Worm (Caenorhabditis elegans) whole organism, young adult: ENCODE measurements around the gene nuaf-1.

Source experiments
- B0261.1 ChIP-seq: sonication (generic microtip); optimal IDR thresholded peaks from 2 replicates; lab custom pipeline; 2016; ENCODE audit warnings: mild to moderate bottlenecking, missing genetic modification characterization, moderate library complexity, missing compliant biosample characterization
- C06A6.2 ChIP-seq: fragments of 200-800 bp; sonication (Bioruptor generic); conservative IDR thresholded peaks from 2 replicates; pipeline ENCODE4 v1.3.6; 2022; ENCODE audit warnings: missing genetic modification characterization, missing compliant biosample characterization
- K12H6.12 ChIP-seq: fragments of 200-800 bp; sonication (Bioruptor generic); optimal IDR thresholded peaks from 2 replicates; lab custom pipeline; 2018; ENCODE audit warnings: mild to moderate bottlenecking, missing genetic modification characterization, missing compliant biosample characterization
- T07F8.4 ChIP-seq: sonication (generic microtip); optimal IDR thresholded peaks from 2 replicates; lab custom pipeline; 2016; ENCODE audit warnings: mild to moderate bottlenecking, missing genetic modification characterization, moderate library complexity, missing compliant biosample characterization
- Y53F4B.3 ChIP-seq: fragments of 200-800 bp; sonication (Bioruptor generic); IDR thresholded peaks from 2 replicates; pipeline ENCODE4 v1.3.6; 2022; ENCODE audit warnings: missing genetic modification reagents, missing genetic modification characterization, missing compliant biosample characterization
- Y53G8AR.9 ChIP-seq: fragments of 200-800 bp; sonication (Bioruptor generic); conservative IDR thresholded peaks from 2 replicates; pipeline ENCODE4 v1.3.6; 2022; ENCODE audit warnings: missing genetic modification reagents, missing genetic modification characterization, missing compliant biosample characterization
- ama-1 ChIP-seq, 3 experiments: fragments of 150-350 bp in 1 of 3; sonication (generic microtip) in 2 of 3; optimal IDR thresholded peaks; 2 replicates each; lab custom pipeline; 2014 to 2018; ENCODE audit warnings: missing biosample characterization in 2 of 3, missing genetic modification characterization in 2 of 3, missing genetic modification reagents in 2 of 3
- atf-7 ChIP-seq: sonication (generic microtip); optimal IDR thresholded peaks from 2 replicates; lab custom pipeline; 2017; ENCODE audit warnings: mild to moderate bottlenecking, missing genetic modification characterization, missing compliant biosample characterization
- attf-5 ChIP-seq: fragments of 200-800 bp; sonication (Bioruptor generic); optimal IDR thresholded peaks from 2 replicates; lab custom pipeline; 2018; ENCODE audit warnings: mild to moderate bottlenecking, missing genetic modification characterization, missing compliant biosample characterization
- attf-6 ChIP-seq: fragments of 200-800 bp; sonication (Bioruptor generic); IDR thresholded peaks from 2 replicates; pipeline ENCODE4 v1.3.6; 2022; ENCODE audit warnings: missing genetic modification reagents, missing genetic modification characterization, missing compliant biosample characterization
- ccch-3 ChIP-seq: fragments of 200-800 bp; sonication (Bioruptor generic); optimal IDR thresholded peaks from 2 replicates; lab custom pipeline; 2018; ENCODE audit warnings: mild to moderate bottlenecking, missing genetic modification characterization, missing compliant biosample characterization
- cebp-2 ChIP-seq: fragments of 200-800 bp; sonication (Bioruptor generic); IDR thresholded peaks from 2 replicates; pipeline ENCODE4 v1.3.6; 2022; ENCODE audit warnings: missing genetic modification characterization, missing compliant biosample characterization
- ceh-40 ChIP-seq: fragments of 200-800 bp; sonication (Bioruptor generic); IDR thresholded peaks from 2 replicates; pipeline ENCODE4 v1.3.6; 2022; ENCODE audit warnings: missing genetic modification characterization, missing compliant biosample characterization
- ceh-79 ChIP-seq: sonication (generic microtip); optimal IDR thresholded peaks from 2 replicates; lab custom pipeline; 2017; ENCODE audit warnings: mild to moderate bottlenecking, missing genetic modification characterization, missing compliant biosample characterization
- ceh-91 ChIP-seq: fragments of 200-800 bp; sonication (Bioruptor generic); IDR thresholded peaks from 2 replicates; pipeline ENCODE4 v1.3.6; 2022; ENCODE audit warnings: missing genetic modification reagents, missing genetic modification characterization, missing compliant biosample characterization
- dox-1 ChIP-seq: fragments of 200-800 bp; sonication (Bioruptor generic); IDR thresholded peaks from 2 replicates; pipeline ENCODE4 v1.3.6; 2022; ENCODE audit warnings: missing genetic modification reagents, missing genetic modification characterization, missing compliant biosample characterization
- dpff-1 ChIP-seq: sonication (generic microtip); optimal IDR thresholded peaks from 2 replicates; lab custom pipeline; 2017; ENCODE audit warnings: mild to moderate bottlenecking, missing genetic modification characterization, missing compliant biosample characterization
- efl-1 ChIP-seq: fragments of 150-350 bp; optimal IDR thresholded peaks from 2 replicates; lab custom pipeline; 2014; ENCODE audit warnings: missing biosample characterization, missing genetic modification reagents, missing genetic modification characterization
- egl-18 ChIP-seq: fragments of 200-800 bp; sonication (Bioruptor generic); IDR thresholded peaks from 2 replicates; pipeline ENCODE4 v1.3.6; 2022; ENCODE audit warnings: missing genetic modification reagents, missing genetic modification characterization, missing compliant biosample characterization
- ekl-4 ChIP-seq: fragments of 200-800 bp; sonication (Bioruptor generic); IDR thresholded peaks from 2 replicates; pipeline ENCODE4 v1.3.6; 2022; ENCODE audit warnings: missing genetic modification reagents, missing genetic modification characterization, missing compliant biosample characterization
- ets-4 ChIP-seq: fragments of 200-800 bp; sonication (Bioruptor generic); optimal IDR thresholded peaks from 2 replicates; lab custom pipeline; 2018; ENCODE audit warnings: mild to moderate bottlenecking, missing genetic modification characterization, missing compliant biosample characterization
- gei-17 ChIP-seq: fragments of 200-800 bp; sonication (Bioruptor generic); optimal IDR thresholded peaks from 2 replicates; lab custom pipeline; 2018; ENCODE audit warnings: mild to moderate bottlenecking, missing genetic modification characterization, missing compliant biosample characterization
- him-1 ChIP-seq: sonication (generic microtip); optimal IDR thresholded peaks from 2 replicates; lab custom pipeline; 2016; ENCODE audit warnings: missing genotype, missing genetic modification reagents, missing genetic modification characterization, missing compliant biosample characterization
- hlh-26 ChIP-seq: fragments of 200-800 bp; sonication (Bioruptor generic); conservative IDR thresholded peaks from 2 replicates; pipeline ENCODE4 v1.3.6; 2022; ENCODE audit warnings: missing genetic modification reagents, missing genetic modification characterization, missing compliant biosample characterization
- lag-1 ChIP-seq: fragments of 200-800 bp; sonication (Bioruptor generic); IDR thresholded peaks from 2 replicates; pipeline ENCODE4 v1.3.6; 2022; ENCODE audit warnings: missing genetic modification reagents, missing genetic modification characterization, missing compliant biosample characterization
- let-607 ChIP-seq, 2 experiments: fragments of 200-800 bp in 1 of 2; sonication (Bioruptor generic) in 1 of 2; sonication (generic microtip) in 1 of 2; optimal IDR thresholded peaks; 2 replicates each; lab custom pipeline; 2016 to 2018; ENCODE audit warnings: mild to moderate bottlenecking in 2 of 2, missing compliant biosample characterization in 2 of 2, missing genetic modification characterization in 2 of 2, moderate library complexity in 2 of 2, missing genotype in 1 of 2
- lin-40 ChIP-seq: sonication (generic microtip); optimal IDR thresholded peaks from 2 replicates; lab custom pipeline; 2016; ENCODE audit warnings: missing genetic modification characterization, mild to moderate bottlenecking, missing compliant biosample characterization, missing genotype, missing genetic modification reagents
- lir-1 ChIP-seq: fragments of 200-800 bp; sonication (Bioruptor generic); conservative IDR thresholded peaks from 2 replicates; pipeline ENCODE4 v1.3.6; 2022; ENCODE audit warnings: missing genetic modification reagents, missing genetic modification characterization, missing compliant biosample characterization
- lsl-1 ChIP-seq: fragments of 200-800 bp; sonication (Bioruptor generic); optimal IDR thresholded peaks from 2 replicates; lab custom pipeline; 2018; ENCODE audit warnings: mild to moderate bottlenecking, missing genetic modification characterization, moderate library complexity, missing compliant biosample characterization
- lsy-27 ChIP-seq: sonication (generic microtip); optimal IDR thresholded peaks from 2 replicates; lab custom pipeline; 2017; ENCODE audit warnings: missing genetic modification characterization, mild to moderate bottlenecking, missing compliant biosample characterization, antibody characterized with exemption, missing genotype, borderline replicate concordance; ENCODE audit not compliant: insufficient read depth
- mcd-1 ChIP-seq: fragments of 200-800 bp; sonication (Bioruptor generic); IDR thresholded peaks from 2 replicates; pipeline ENCODE4 v1.3.6; 2022; ENCODE audit warnings: missing genetic modification reagents, missing genetic modification characterization, missing compliant biosample characterization
- mel-28 ChIP-seq: sonication (generic microtip); optimal IDR thresholded peaks from 2 replicates; lab custom pipeline; 2016; ENCODE audit warnings: borderline replicate concordance, mild to moderate bottlenecking, missing genetic modification characterization, missing compliant biosample characterization
- nfyb-1 ChIP-seq: fragments of 200-800 bp; sonication (Bioruptor generic); IDR thresholded peaks from 2 replicates; pipeline ENCODE4 v1.3.6; 2022; ENCODE audit warnings: missing genetic modification reagents, missing genetic modification characterization, missing compliant biosample characterization
- nhr-120 ChIP-seq: fragments of 200-800 bp; sonication (Bioruptor generic); IDR thresholded peaks from 2 replicates; pipeline ENCODE4 v1.3.6; 2022; ENCODE audit warnings: missing genetic modification characterization, missing compliant biosample characterization
- nhr-179 ChIP-seq: sonication (generic microtip); optimal IDR thresholded peaks from 2 replicates; lab custom pipeline; 2016; ENCODE audit warnings: mild to moderate bottlenecking, missing genetic modification characterization, missing compliant biosample characterization
- nhr-27 ChIP-seq: fragments of 200-800 bp; sonication (Bioruptor generic); optimal IDR thresholded peaks from 2 replicates; lab custom pipeline; 2018; ENCODE audit warnings: mild to moderate bottlenecking, missing genetic modification characterization, moderate library complexity, missing compliant biosample characterization
- nhr-80 ChIP-seq: sonication (generic microtip); optimal IDR thresholded peaks from 2 replicates; lab custom pipeline; 2016; ENCODE audit warnings: missing genetic modification characterization, missing compliant biosample characterization
- rec-8 ChIP-seq, 2 experiments: sonication (generic microtip); optimal IDR thresholded peaks; 2 replicates each; lab custom pipeline; 2016; ENCODE audit warnings: mild to moderate bottlenecking in 2 of 2, missing genetic modification characterization in 2 of 2, missing genetic modification reagents in 2 of 2, missing genotype in 2 of 2, missing biosample characterization in 1 of 2, missing compliant biosample characterization in 1 of 2, moderate library complexity in 1 of 2
- snpc-1.1 ChIP-seq: sonication (generic microtip); optimal IDR thresholded peaks from 2 replicates; lab custom pipeline; 2017; ENCODE audit warnings: missing genetic modification characterization, mild to moderate bottlenecking, missing compliant biosample characterization, antibody characterized with exemption, moderate library complexity, missing genotype, missing genetic modification reagents; ENCODE audit not compliant: insufficient read depth
- snpc-1.3 ChIP-seq: sonication (generic microtip); optimal IDR thresholded peaks from 2 replicates; lab custom pipeline; 2017; ENCODE audit warnings: missing genetic modification characterization, mild to moderate bottlenecking, missing compliant biosample characterization, antibody characterized with exemption, moderate library complexity, missing genotype, missing genetic modification reagents; ENCODE audit not compliant: insufficient read depth
- somi-1 ChIP-seq: fragments of 200-800 bp; sonication (Bioruptor generic); optimal IDR thresholded peaks from 2 replicates; lab custom pipeline; 2018; ENCODE audit warnings: mild to moderate bottlenecking, missing genetic modification characterization, missing compliant biosample characterization
- tbx-9 ChIP-seq: sonication (generic microtip); optimal IDR thresholded peaks from 2 replicates; lab custom pipeline; 2016; ENCODE audit warnings: borderline replicate concordance, missing genetic modification characterization, inconsistent platforms, missing compliant biosample characterization
- unc-130 ChIP-seq: sonication (generic microtip); optimal IDR thresholded peaks from 2 replicates; lab custom pipeline; 2016; ENCODE audit warnings: missing genetic modification reagents, missing genetic modification characterization, missing compliant biosample characterization
- zfh-2 ChIP-seq: fragments of 200-800 bp; sonication (Bioruptor generic); conservative IDR thresholded peaks from 2 replicates; pipeline ENCODE4 v1.3.6; 2022; ENCODE audit warnings: missing genetic modification reagents, missing genetic modification characterization, missing compliant biosample characterization
- zim-3 ChIP-seq: sonication (generic microtip); optimal IDR thresholded peaks from 2 replicates; lab custom pipeline; 2017; ENCODE audit warnings: mild to moderate bottlenecking, missing genetic modification characterization, moderate library complexity, missing compliant biosample characterization
- ztf-18 ChIP-seq: sonication (generic microtip); optimal IDR thresholded peaks from 2 replicates; lab custom pipeline; 2016; ENCODE audit warnings: missing genotype, mild to moderate bottlenecking, missing genetic modification characterization, missing compliant biosample characterization
- ztf-25 ChIP-seq: fragments of 200-800 bp; sonication (Bioruptor generic); IDR thresholded peaks from 2 replicates; pipeline ENCODE4 v1.3.6; 2022; ENCODE audit warnings: missing genetic modification reagents, missing genetic modification characterization, missing compliant biosample characterization
- ztf-3 ChIP-seq: fragments of 200-800 bp; sonication (Bioruptor generic); optimal IDR thresholded peaks from 2 replicates; lab custom pipeline; 2018; ENCODE audit warnings: mild to moderate bottlenecking, missing genetic modification characterization, missing compliant biosample characterization

Gene nuaf-1

DNA sequence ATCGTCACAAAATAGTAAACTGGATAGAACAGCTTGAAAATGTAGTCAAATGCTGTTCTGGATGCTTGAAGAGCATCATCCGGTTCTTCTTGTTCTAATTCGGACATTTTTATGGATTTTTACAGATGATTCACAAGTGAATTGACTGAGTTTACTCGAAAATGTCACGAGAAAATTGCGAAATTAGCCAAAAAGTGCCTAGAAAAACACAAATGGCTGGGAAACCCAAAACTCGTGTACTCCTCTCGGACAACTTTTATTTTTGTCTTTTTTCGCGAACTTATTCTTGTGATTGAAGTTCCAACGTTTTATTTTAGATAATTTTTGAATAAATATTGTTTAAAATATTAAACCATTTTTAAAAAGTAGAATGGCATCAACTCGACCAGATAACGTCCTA is 16.8 kb downstream of the nuaf-1 start, which contains the start of the genes C56A3.4 and C56A3.5 (continued):
- no peak for TF ChIP-seq ztf-3 (GFP tag; lab: Kevin White, UChicago)
- peak; percentile 53 for TF ChIP-seq attf-5 (GFP tag; lab: Kevin White, UChicago)
- no peak for TF ChIP-seq ama-1 (optimal IDR thresholded peaks at IDR 0.05; lab: Kevin White, UChicago)
- no peak for TF ChIP-seq ama-1 (GFP tag; optimal IDR thresholded peaks at IDR 0.05; lab: Kevin White, UChicago)
- no peak for TF ChIP-seq nhr-27
- no peak for TF ChIP-seq zim-3
- TF ChIP-seq attf-6 (GFP tag; lab: Robert Waterston, UW) = no peak
- no peak for TF ChIP-seq hlh-26 (GFP tag; lab: Robert Waterston, UW)
- TF ChIP-seq nhr-80 = peak; percentile 26
- no peak for TF ChIP-seq rec-8 (tag; optimal IDR thresholded peaks at IDR 0.05; lab: Kevin White, UChicago)
- peak; percentile 28 for TF ChIP-seq unc-130
- no peak for TF ChIP-seq him-1 (tag; lab: Kevin White, UChicago)
- no peak for TF ChIP-seq lir-1
- no peak for TF ChIP-seq Y53F4B.3
- no peak for TF ChIP-seq egl-18 (GFP tag; lab: Robert Waterston, UW)
- no peak for TF ChIP-seq nhr-179 (tag; lab: Kevin White, UChicago)
- no peak for TF ChIP-seq nhr-120 (GFP tag; lab: Robert Waterston, UW)
- no peak for TF ChIP-seq zfh-2 (GFP tag; lab: Robert Waterston, UW)
- no peak for TF ChIP-seq snpc-1.1 (tag; lab: Kevin White, UChicago)
- no peak for TF ChIP-seq ccch-3
- 0 out of 2 replicates have a peak, but pooled peaks have one; percentile 10 for TF ChIP-seq ztf-25 (GFP tag; lab: Robert Waterston, UW)
- no peak for TF ChIP-seq ztf-18 (tag; lab: Kevin White, UChicago)
- TF ChIP-seq dpff-1 = no peak
- no peak for TF ChIP-seq B0261.1
- TF ChIP-seq nfyb-1 (GFP tag; lab: Robert Waterston, UW) = no peak
- no peak for TF ChIP-seq ceh-91
- TF ChIP-seq ets-4 (GFP tag; lab: Kevin White, UChicago) = no peak
- no peak for TF ChIP-seq somi-1 (GFP tag; lab: Kevin White, UChicago)
- TF ChIP-seq let-607 (tag; optimal IDR thresholded peaks at IDR 0.05; lab: Kevin White, UChicago) = no peak
- TF ChIP-seq efl-1 (GFP tag; lab: Kevin White, UChicago) = no peak
- no peak for TF ChIP-seq T07F8.4 (tag; lab: Kevin White, UChicago)
- no peak for TF ChIP-seq gei-17
- no peak; the same call in 1 of the 2 replicates for TF ChIP-seq dox-1 (GFP tag; lab: Robert Waterston, UW)
- TF ChIP-seq ceh-79 (tag; lab: Kevin White, UChicago) = no peak
- TF ChIP-seq C06A6.2 = no peak
- no peak for TF ChIP-seq tbx-9 (tag; lab: Kevin White, UChicago)
- TF ChIP-seq mcd-1 = peak; percentile 60
- no peak for TF ChIP-seq atf-7 (tag; lab: Kevin White, UChicago)
- TF ChIP-seq lag-1 (GFP tag; lab: Robert Waterston, UW) = no peak
- no peak for TF ChIP-seq lsy-27 (tag; lab: Kevin White, UChicago)
- peak; percentile 27 for TF ChIP-seq K12H6.12 (tag; lab: Kevin White, UChicago)
- TF ChIP-seq lsl-1 (GFP tag; lab: Kevin White, UChicago) = no peak
- TF ChIP-seq mel-28 (tag; lab: Kevin White, UChicago) = no peak
- TF ChIP-seq Y53G8AR.9 = no peak
- no peak for TF ChIP-seq ceh-40
- TF ChIP-seq ekl-4 = no peak
- TF ChIP-seq lin-40 = peak; percentile 4
- no peak for TF ChIP-seq snpc-1.3
- no peak for TF ChIP-seq cebp-2 (GFP tag; lab: Robert Waterston, UW)
